ENCODE assay signal across 6 fruit fly cellular contexts in genomic region chrX:2545328-2545758, dm6.
A peak's percentile ranks its signal among the peaks of the same experiment; 100 is the strongest.
TF ChIP-seq lines count a peak whose summit lies in the region.

Gene trol, minus strand, starts transcription at chrX:2545427.

- TF ChIP-seq CTCF in whole organism, embryonic (GFP tag; optimal IDR thresholded peaks at IDR 0.05; lab: Kevin White, UChicago): no peak

TF ChIP-seq in whole organism, 6 proteins besides CTCF, POLR2A, EP300 and RAD21:
- TF ChIP-seq Dll (optimal IDR thresholded peaks at IDR 0.05; lab: Kevin White, UChicago): peak; percentile 88
- no peak for TF ChIP-seq CG8478 (optimal IDR thresholded peaks at IDR 0.05; lab: Kevin White, UChicago)
- no peak for TF ChIP-seq usp (GFP tag; optimal IDR thresholded peaks at IDR 0.05; lab: Kevin White, UChicago)
- TF ChIP-seq psq (optimal IDR thresholded peaks at IDR 0.05; lab: Kevin White, UChicago): no peak

TF ChIP-seq in whole organism, adult, 20 proteins besides CTCF, POLR2A, EP300 and RAD21:
- TF ChIP-seq Hr96 (GFP tag; optimal IDR thresholded peaks at IDR 0.05; lab: Kevin White, UChicago) (no peak), CG1620 (GFP tag; optimal IDR thresholded peaks at IDR 0.05; lab: Kevin White, UChicago) (no peak), Mnt (GFP tag; optimal IDR thresholded peaks at IDR 0.05; lab: Kevin White, UChicago) (peak; percentile 31), tj (GFP tag; optimal IDR thresholded peaks at IDR 0.05; lab: Kevin White, UChicago) (peak; percentile 51), CG5204 (GFP tag; optimal IDR thresholded peaks at IDR 0.05; lab: Kevin White, UChicago) (no peak), ovo (GFP tag; optimal IDR thresholded peaks at IDR 0.05; lab: Kevin White, UChicago) (peak; percentile 44), CG11617 (GFP tag; optimal IDR thresholded peaks at IDR 0.05; lab: Kevin White, UChicago) (peak; percentile 25), Crg-1 (GFP tag; optimal IDR thresholded peaks at IDR 0.05; lab: Kevin White, UChicago) (no peak), Clk (GFP tag; optimal IDR thresholded peaks at IDR 0.05; lab: Kevin White, UChicago) (no peak), CG14711 (tag; optimal IDR thresholded peaks at IDR 0.05; lab: Kevin White, UChicago) (no peak), CG12768 (GFP tag; optimal IDR thresholded peaks at IDR 0.05; lab: Kevin White, UChicago) (peak; percentile 34), pad (GFP tag; optimal IDR thresholded peaks at IDR 0.05; lab: Kevin White, UChicago) (no peak), bab1 (GFP tag; optimal IDR thresholded peaks at IDR 0.05; lab: Kevin White, UChicago) (peak; percentile 1), cic (GFP tag; optimal IDR thresholded peaks at IDR 0.05; lab: Kevin White, UChicago) (no peak)

TF ChIP-seq in whole organism, embryonic, 481 proteins besides CTCF, POLR2A, EP300 and RAD21 (continues in another document):
- peak; percentile 7 for TF ChIP-seq gro (GFP tag; optimal IDR thresholded peaks at IDR 0.05; lab: Kevin White, UChicago)
- TF ChIP-seq CG5180 (GFP tag; optimal IDR thresholded peaks at IDR 0.05; lab: Kevin White, UChicago): no peak
- TF ChIP-seq pros (GFP tag; optimal IDR thresholded peaks at IDR 0.05; lab: Kevin White, UChicago): peak; percentile 21
- no peak for TF ChIP-seq Side (GFP tag; optimal IDR thresholded peaks at IDR 0.05; lab: Kevin White, UChicago)
- TF ChIP-seq CG32532 (GFP tag; IDR thresholded peaks at IDR 0.05; lab: Robert Waterston, UW): 0 out of 2 replicates have a peak, but pooled peaks have one; percentile 18
- TF ChIP-seq grn (GFP tag; optimal IDR thresholded peaks at IDR 0.05; lab: Kevin White, UChicago): peak; percentile 19
- no peak for TF ChIP-seq CG7745 (tag; optimal IDR thresholded peaks at IDR 0.05; lab: Kevin White, UChicago)
- no peak for TF ChIP-seq CG15514 (GFP tag; optimal IDR thresholded peaks at IDR 0.05; lab: Kevin White, UChicago)
- TF ChIP-seq lmd (GFP tag; IDR thresholded peaks at IDR 0.05; lab: Robert Waterston, UW): no peak
- peak; percentile 69 for TF ChIP-seq crol (GFP tag; IDR thresholded peaks at IDR 0.05; lab: Robert Waterston, UW)
- TF ChIP-seq ci (GFP tag; IDR thresholded peaks at IDR 0.05; lab: Robert Waterston, UW): peak; percentile 58; the same call in 1 of the 3 replicates
- TF ChIP-seq CG18476 (GFP tag; optimal IDR thresholded peaks at IDR 0.05; lab: Kevin White, UChicago): no peak
- TF ChIP-seq dm (GFP tag; optimal IDR thresholded peaks at IDR 0.05; lab: Kevin White, UChicago): no peak
- peak; percentile 10 for TF ChIP-seq nom (GFP tag; optimal IDR thresholded peaks at IDR 0.05; lab: Kevin White, UChicago)
- no peak for TF ChIP-seq nerfin-1 (tag; optimal IDR thresholded peaks at IDR 0.05; lab: Kevin White, UChicago)
- TF ChIP-seq Fer1 (GFP tag; optimal IDR thresholded peaks at IDR 0.05; lab: Kevin White, UChicago): peak; percentile 36
- TF ChIP-seq Ptx1 (GFP tag; IDR thresholded peaks at IDR 0.05; lab: Robert Waterston, UW): no peak
- TF ChIP-seq sr (GFP tag; IDR thresholded peaks at IDR 0.05; lab: Robert Waterston, UW): peak; percentile 87
- TF ChIP-seq Jarid2 (GFP tag; optimal IDR thresholded peaks at IDR 0.05; lab: Kevin White, UChicago): peak; percentile 70

TF ChIP-seq in whole organism, prepupa, 60 proteins besides CTCF, POLR2A, EP300 and RAD21 (continues in another document):
- TF ChIP-seq CG1621 (tag; optimal IDR thresholded peaks at IDR 0.05; lab: Kevin White, UChicago) (peak; percentile 28), vri (GFP tag; optimal IDR thresholded peaks at IDR 0.05; lab: Kevin White, UChicago) (peak; percentile 53), OdsH (GFP tag; optimal IDR thresholded peaks at IDR 0.05; lab: Kevin White, UChicago) (no peak), Sox14 (GFP tag; optimal IDR thresholded peaks at IDR 0.05; lab: Kevin White, UChicago) (peak; percentile 19), Met (GFP tag; optimal IDR thresholded peaks at IDR 0.05; lab: Kevin White, UChicago) (peak; percentile 23), cyc (GFP tag; optimal IDR thresholded peaks at IDR 0.05; lab: Kevin White, UChicago) (no peak), fkh (GFP tag; optimal IDR thresholded peaks at IDR 0.05; lab: Kevin White, UChicago) (no peak), CG16779 (tag; optimal IDR thresholded peaks at IDR 0.05; lab: Kevin White, UChicago) (peak; percentile 5), CG31627 (GFP tag; optimal IDR thresholded peaks at IDR 0.05; lab: Kevin White, UChicago) (no peak), CG4318 (GFP tag; optimal IDR thresholded peaks at IDR 0.05; lab: Kevin White, UChicago) (no peak), eg (GFP tag; IDR thresholded peaks at IDR 0.05; lab: Robert Waterston, UW) (peak; percentile 45; the same call in 1 of the 3 replicates), fd85E (GFP tag; optimal IDR thresholded peaks at IDR 0.05; lab: Kevin White, UChicago) (peak; percentile 28), Eip75B (GFP tag; optimal IDR thresholded peaks at IDR 0.05; lab: Kevin White, UChicago) (peak; percentile 19), CG6276 (GFP tag; optimal IDR thresholded peaks at IDR 0.05; lab: Kevin White, UChicago) (peak; percentile 37), CG8319 (GFP tag; optimal IDR thresholded peaks at IDR 0.05; lab: Kevin White, UChicago) (no peak), lz (GFP tag; optimal IDR thresholded peaks at IDR 0.05; lab: Kevin White, UChicago) (no peak), CG6854 (GFP tag; optimal IDR thresholded peaks at IDR 0.05; lab: Kevin White, UChicago) (peak; percentile 85), fd59A (GFP tag; optimal IDR thresholded peaks at IDR 0.05; lab: Kevin White, UChicago) (no peak), dsx (GFP tag; optimal IDR thresholded peaks at IDR 0.05; lab: Kevin White, UChicago; ENCODE audit: poor library complexity, severe bottlenecking) (peak; percentile 20)

TF ChIP-seq in whole organism, pupa, 21 proteins besides CTCF, POLR2A, EP300 and RAD21:
- no peak for TF ChIP-seq CG8301 (tag; optimal IDR thresholded peaks at IDR 0.05; lab: Kevin White, UChicago)
- peak; percentile 67 for TF ChIP-seq CG4496 (GFP tag; IDR thresholded peaks at IDR 0.05; lab: Robert Waterston, UW)
- no peak for TF ChIP-seq CG8159 (tag; optimal IDR thresholded peaks at IDR 0.05; lab: Kevin White, UChicago)
- no peak for TF ChIP-seq CG12605 (GFP tag; IDR thresholded peaks at IDR 0.05; lab: Robert Waterston, UW)
- peak; percentile 35 for TF ChIP-seq Pif1B (GFP tag; optimal IDR thresholded peaks at IDR 0.05; lab: Kevin White, UChicago)
- TF ChIP-seq CG13204 (GFP tag; optimal IDR thresholded peaks at IDR 0.05; lab: Kevin White, UChicago): peak; percentile 84
- peak; percentile 51; the same call in 1 of the 3 replicates for TF ChIP-seq fd96Ca (GFP tag; IDR thresholded peaks at IDR 0.05; lab: Robert Waterston, UW)
- TF ChIP-seq CG34367 (tag; optimal IDR thresholded peaks at IDR 0.05; lab: Kevin White, UChicago): no peak
- peak; percentile 43; the same call in 1 of the 2 replicates for TF ChIP-seq Ets98B (GFP tag; IDR thresholded peaks at IDR 0.05; lab: Robert Waterston, UW)
- TF ChIP-seq rn (GFP tag; IDR thresholded peaks at IDR 0.05; lab: Robert Waterston, UW): no peak
- TF ChIP-seq EcR (GFP tag; optimal IDR thresholded peaks at IDR 0.05; lab: Kevin White, UChicago): peak; percentile 37
- peak; percentile 37; the same call in 1 of the 2 replicates for TF ChIP-seq CG32121 (GFP tag; IDR thresholded peaks at IDR 0.05; lab: Robert Waterston, UW)
- TF ChIP-seq Pif1A (GFP tag; optimal IDR thresholded peaks at IDR 0.05; lab: Kevin White, UChicago): peak; percentile 2
- TF ChIP-seq Snoo (tag; optimal IDR thresholded peaks at IDR 0.05; lab: Kevin White, UChicago): no peak
- peak; percentile 31 for TF ChIP-seq CG14655 (GFP tag; optimal IDR thresholded peaks at IDR 0.05; lab: Kevin White, UChicago)
- peak; percentile 27 for TF ChIP-seq CG15710 (tag; optimal IDR thresholded peaks at IDR 0.05; lab: Kevin White, UChicago)

TF ChIP-seq in whole organism, wandering third instar larva, 38 proteins besides CTCF, POLR2A, EP300 and RAD21:
- TF ChIP-seq tai (GFP tag; optimal IDR thresholded peaks at IDR 0.05; lab: Kevin White, UChicago) (no peak), sage (GFP tag; optimal IDR thresholded peaks at IDR 0.05; lab: Kevin White, UChicago) (no peak), Dfd (GFP tag; optimal IDR thresholded peaks at IDR 0.05; lab: Kevin White, UChicago) (no peak), Rel (GFP tag; optimal IDR thresholded peaks at IDR 0.05; lab: Kevin White, UChicago) (no peak), Rel (tag; optimal IDR thresholded peaks at IDR 0.05; lab: Kevin White, UChicago) (peak; percentile 12), CrebA (GFP tag; optimal IDR thresholded peaks at IDR 0.05; lab: Kevin White, UChicago; ENCODE audit: borderline replicate concordance) (no peak), GATAd (GFP tag; optimal IDR thresholded peaks at IDR 0.05; lab: Kevin White, UChicago) (no peak), br (GFP tag; optimal IDR thresholded peaks at IDR 0.05; lab: Kevin White, UChicago) (peak; percentile 8), OdsH (GFP tag; optimal IDR thresholded peaks at IDR 0.05; lab: Kevin White, UChicago) (no peak), lola (GFP tag; optimal IDR thresholded peaks at IDR 0.05; lab: Kevin White, UChicago) (no peak), fru (GFP tag; optimal IDR thresholded peaks at IDR 0.05; lab: Kevin White, UChicago) (peak; percentile 2), CG9705 (GFP tag; optimal IDR thresholded peaks at IDR 0.05; lab: Kevin White, UChicago) (no peak), sv (GFP tag; optimal IDR thresholded peaks at IDR 0.05; lab: Kevin White, UChicago) (no peak), foxo (GFP tag; optimal IDR thresholded peaks at IDR 0.05; lab: Kevin White, UChicago) (no peak), dl (GFP tag; optimal IDR thresholded peaks at IDR 0.05; lab: Kevin White, UChicago; ENCODE audit: insufficient read depth in 1 of 2, partially characterized antibody in 2 of 2) (peak in 1 of 2 experiments; percentile 65), h (GFP tag; optimal IDR thresholded peaks at IDR 0.05; lab: Kevin White, UChicago) (peak; percentile 45), brk (GFP tag; optimal IDR thresholded peaks at IDR 0.05; lab: Kevin White, UChicago) (no peak), dsf (GFP tag; optimal IDR thresholded peaks at IDR 0.05; lab: Kevin White, UChicago; ENCODE audit: borderline replicate concordance) (no peak), Sp1 (GFP tag; optimal IDR thresholded peaks at IDR 0.05; lab: Kevin White, UChicago) (no peak), psq (GFP tag; optimal IDR thresholded peaks at IDR 0.05; lab: Kevin White, UChicago) (peak; percentile 30), Vsx2 (GFP tag; optimal IDR thresholded peaks at IDR 0.05; lab: Kevin White, UChicago; ENCODE audit: partially characterized antibody) (no peak), Dif (GFP tag; optimal IDR thresholded peaks at IDR 0.05; lab: Kevin White, UChicago; ENCODE audit: partially characterized antibody) (peak; percentile 77), Hnf4 (GFP tag; optimal IDR thresholded peaks at IDR 0.05; lab: Kevin White, UChicago) (no peak), CG32264 (GFP tag; optimal IDR thresholded peaks at IDR 0.05; lab: Kevin White, UChicago) (no peak), Jra (GFP tag; optimal IDR thresholded peaks at IDR 0.05; lab: Kevin White, UChicago) (no peak), dmrt93B (GFP tag; optimal IDR thresholded peaks at IDR 0.05; lab: Kevin White, UChicago) (no peak), ey (GFP tag; optimal IDR thresholded peaks at IDR 0.05; lab: Kevin White, UChicago) (no peak)
